Worm (Caenorhabditis elegans): ENCODE data around the gene srz-42.

ce11 chrIV:14127805-14128610 lies 1.2 kb upstream of the srz-42 start, which contains the start of gene H12I19.115:
- TF ChIP-seq unc-62 (GFP tag; optimal IDR thresholded peaks at IDR 0.05 in 1 of 2) (no peak), unc-62 (tag; optimal IDR thresholded peaks at IDR 0.05) (no peak), nhr-102 (tag; optimal IDR thresholded peaks at IDR 0.05) (no peak), D1046.2 (GFP tag; IDR thresholded peaks at IDR 0.05) (no peak), madf-9 (GFP tag; conservative IDR thresholded peaks at IDR 0.05) (no peak), lsy-2 (tag; optimal IDR thresholded peaks at IDR 0.05) (no peak), pqm-1 (tag; optimal IDR thresholded peaks at IDR 0.05) (peak; percentile 60), ama-1 (optimal IDR thresholded peaks at IDR 0.05) (no peak), nhr-11 (tag; optimal IDR thresholded peaks at IDR 0.05) (no peak), ceh-62 (tag; optimal IDR thresholded peaks at IDR 0.05) (no peak)
